ENCODE assay signal across 1 fruit fly cellular context in genomic region chr3R:25292864-25293284, dm6.
TF ChIP-seq lines count a peak whose summit lies in the region.

Gene CG31098, minus strand, starts transcription at chr3R:25292977.

TF ChIP-seq in whole organism, embryonic, 481 proteins besides CTCF, POLR2A, EP300 and RAD21 (continued from another document and continues in another):
- no peak for TF ChIP-seq CG31441 (GFP tag; IDR thresholded peaks at IDR 0.05; lab: Robert Waterston, UW)
- peak; percentile 81; the same call in 2 of the 4 replicates for TF ChIP-seq chinmo (GFP tag; IDR thresholded peaks at IDR 0.05; lab: Robert Waterston, UW; ENCODE audit: partially characterized antibody)
- peak; percentile 0 for TF ChIP-seq CG15601 (tag; optimal IDR thresholded peaks at IDR 0.05; lab: Kevin White, UChicago)
- TF ChIP-seq rib (GFP tag; IDR thresholded peaks at IDR 0.05; lab: Robert Waterston, UW), result no peak
- peak; percentile 11 for TF ChIP-seq CG10147 (GFP tag; optimal IDR thresholded peaks at IDR 0.05; lab: Kevin White, UChicago)
- TF ChIP-seq CG7839 (tag; optimal IDR thresholded peaks at IDR 0.05; lab: Kevin White, UChicago), result no peak
- TF ChIP-seq wor (GFP tag; IDR thresholded peaks at IDR 0.05; lab: Robert Waterston, UW), result no peak
- TF ChIP-seq bigmax (GFP tag; optimal IDR thresholded peaks at IDR 0.05; lab: Kevin White, UChicago), result no peak
- no peak for TF ChIP-seq ems (GFP tag; optimal IDR thresholded peaks at IDR 0.05; lab: Kevin White, UChicago)
- no peak for TF ChIP-seq CG31224 (GFP tag; IDR thresholded peaks at IDR 0.05; lab: Robert Waterston, UW)
- no peak for TF ChIP-seq fru (optimal IDR thresholded peaks at IDR 0.05; lab: Kevin White, UChicago)
- TF ChIP-seq Bteb2 (GFP tag; optimal IDR thresholded peaks at IDR 0.05; lab: Kevin White, UChicago), result no peak
- no peak for TF ChIP-seq Dek (tag; optimal IDR thresholded peaks at IDR 0.05; lab: Kevin White, UChicago)
- TF ChIP-seq vvl (GFP tag; IDR thresholded peaks at IDR 0.05; lab: Robert Waterston, UW), result no peak
- peak; percentile 49; the same call in 1 of the 3 replicates for TF ChIP-seq CG34224 (GFP tag; IDR thresholded peaks at IDR 0.05; lab: Robert Waterston, UW; ENCODE audit: partially characterized antibody)
- TF ChIP-seq en (GFP tag; optimal IDR thresholded peaks at IDR 0.05; lab: Kevin White, UChicago), result no peak
- TF ChIP-seq amos (GFP tag; IDR thresholded peaks at IDR 0.05; lab: Robert Waterston, UW; ENCODE audit: partially characterized antibody), result no peak; the same call in 1 of the 2 replicates
- TF ChIP-seq H2.0 (GFP tag; IDR thresholded peaks at IDR 0.05; lab: Robert Waterston, UW), result no peak
- no peak for TF ChIP-seq ERR (GFP tag; optimal IDR thresholded peaks at IDR 0.05; lab: Kevin White, UChicago)
- TF ChIP-seq Bdp1 (GFP tag; optimal IDR thresholded peaks at IDR 0.05; lab: Kevin White, UChicago), result no peak
- TF ChIP-seq pita (GFP tag; optimal IDR thresholded peaks at IDR 0.05; lab: Kevin White, UChicago), result no peak
- peak; percentile 49 for TF ChIP-seq exex (tag; optimal IDR thresholded peaks at IDR 0.05; lab: Kevin White, UChicago)
- TF ChIP-seq ro (GFP tag; IDR thresholded peaks at IDR 0.05; lab: Robert Waterston, UW), result no peak
- no peak for TF ChIP-seq CG32772 (GFP tag; IDR thresholded peaks at IDR 0.05; lab: Robert Waterston, UW)
- peak; percentile 50 for TF ChIP-seq CG15269 (tag; optimal IDR thresholded peaks at IDR 0.05; lab: Kevin White, UChicago)
- TF ChIP-seq ham (GFP tag; IDR thresholded peaks at IDR 0.05; lab: Robert Waterston, UW), result no peak
- TF ChIP-seq CG11085 (GFP tag; IDR thresholded peaks at IDR 0.05; lab: Robert Waterston, UW), result no peak
- no peak for TF ChIP-seq CG12744 (GFP tag; optimal IDR thresholded peaks at IDR 0.05; lab: Kevin White, UChicago)
- TF ChIP-seq CG17568 (GFP tag; optimal IDR thresholded peaks at IDR 0.05; lab: Kevin White, UChicago), result peak; percentile 63
- no peak for TF ChIP-seq ash1 (GFP tag; optimal IDR thresholded peaks at IDR 0.05; lab: Kevin White, UChicago)
- TF ChIP-seq jing (GFP tag; optimal IDR thresholded peaks at IDR 0.05; lab: Kevin White, UChicago), result no peak
- peak; percentile 33 for TF ChIP-seq MTF-1 (GFP tag; optimal IDR thresholded peaks at IDR 0.05; lab: Kevin White, UChicago; ENCODE audit: borderline replicate concordance)
- no peak for TF ChIP-seq CG10654 (GFP tag; optimal IDR thresholded peaks at IDR 0.05; lab: Kevin White, UChicago)
- no peak for TF ChIP-seq CG18476 (GFP tag; optimal IDR thresholded peaks at IDR 0.05; lab: Kevin White, UChicago)
- TF ChIP-seq sens (GFP tag; lab: Kevin White, UChicago), result peak; percentile 20
- TF ChIP-seq kni (GFP tag; optimal IDR thresholded peaks at IDR 0.05; lab: Kevin White, UChicago), result no peak
- TF ChIP-seq Ets65A (GFP tag; lab: Kevin White, UChicago), result no peak
- no peak for TF ChIP-seq Fer2 (tag; optimal IDR thresholded peaks at IDR 0.05; lab: Kevin White, UChicago)
- TF ChIP-seq dysf (GFP tag; IDR thresholded peaks at IDR 0.05; lab: Robert Waterston, UW), result no peak
- TF ChIP-seq Tbp (GFP tag; optimal IDR thresholded peaks at IDR 0.05; lab: Kevin White, UChicago), result no peak
- peak; percentile 54 for TF ChIP-seq CG2678 (tag; optimal IDR thresholded peaks at IDR 0.05; lab: Kevin White, UChicago)
- TF ChIP-seq CG11723 (GFP tag; optimal IDR thresholded peaks at IDR 0.05; lab: Kevin White, UChicago), result no peak
- TF ChIP-seq sug (tag; optimal IDR thresholded peaks at IDR 0.05; lab: Kevin White, UChicago), result peak; percentile 90
- TF ChIP-seq Hmr (GFP tag; optimal IDR thresholded peaks at IDR 0.05; lab: Kevin White, UChicago), result peak; percentile 35
- no peak for TF ChIP-seq CG6683 (GFP tag; optimal IDR thresholded peaks at IDR 0.05; lab: Kevin White, UChicago)
- TF ChIP-seq danr (GFP tag; IDR thresholded peaks at IDR 0.05; lab: Robert Waterston, UW), result no peak
- TF ChIP-seq chif (GFP tag; optimal IDR thresholded peaks at IDR 0.05; lab: Kevin White, UChicago), result no peak
- TF ChIP-seq CG3281 (GFP tag; optimal IDR thresholded peaks at IDR 0.05; lab: Kevin White, UChicago), result peak; percentile 53
- TF ChIP-seq CG3995 (GFP tag; optimal IDR thresholded peaks at IDR 0.05; lab: Kevin White, UChicago), result peak; percentile 72
- no peak for TF ChIP-seq tll (GFP tag; optimal IDR thresholded peaks at IDR 0.05; lab: Kevin White, UChicago)
- no peak for TF ChIP-seq Scr (GFP tag; IDR thresholded peaks at IDR 0.05; lab: Robert Waterston, UW; ENCODE audit: partially characterized antibody)
- TF ChIP-seq CG3163 (GFP tag; optimal IDR thresholded peaks at IDR 0.05; lab: Kevin White, UChicago), result no peak
- no peak for TF ChIP-seq dmrt11E (tag; optimal IDR thresholded peaks at IDR 0.05; lab: Kevin White, UChicago)
- no peak for TF ChIP-seq CG5180 (GFP tag; optimal IDR thresholded peaks at IDR 0.05; lab: Kevin White, UChicago)
- no peak for TF ChIP-seq mld (GFP tag; IDR thresholded peaks at IDR 0.05; lab: Robert Waterston, UW; ENCODE audit: partially characterized antibody)
- no peak for TF ChIP-seq hb (GFP tag; IDR thresholded peaks at IDR 0.05; lab: Robert Waterston, UW; ENCODE audit: partially characterized antibody)
- no peak for TF ChIP-seq CG9437 (GFP tag; optimal IDR thresholded peaks at IDR 0.05; lab: Kevin White, UChicago)
- peak; percentile 39 for TF ChIP-seq CG12769 (tag; optimal IDR thresholded peaks at IDR 0.05; lab: Kevin White, UChicago)
- no peak for TF ChIP-seq her (GFP tag; optimal IDR thresholded peaks at IDR 0.05; lab: Kevin White, UChicago)
- peak; percentile 58 for TF ChIP-seq CG15514 (GFP tag; optimal IDR thresholded peaks at IDR 0.05; lab: Kevin White, UChicago)
- peak; percentile 40 for TF ChIP-seq wek (GFP tag; optimal IDR thresholded peaks at IDR 0.05; lab: Kevin White, UChicago)
- TF ChIP-seq CG7987 (GFP tag; optimal IDR thresholded peaks at IDR 0.05; lab: Kevin White, UChicago), result no peak
- TF ChIP-seq CG6654 (GFP tag; optimal IDR thresholded peaks at IDR 0.05; lab: Kevin White, UChicago), result no peak
- TF ChIP-seq CG9609 (GFP tag; optimal IDR thresholded peaks at IDR 0.05; lab: Kevin White, UChicago), result no peak
- no peak for TF ChIP-seq Xbp1 (GFP tag; optimal IDR thresholded peaks at IDR 0.05; lab: Kevin White, UChicago)
- no peak for TF ChIP-seq Antp (GFP tag; optimal IDR thresholded peaks at IDR 0.05; lab: Kevin White, UChicago)
- no peak for TF ChIP-seq CkIIα-i1 (GFP tag; IDR thresholded peaks at IDR 0.05; lab: Robert Waterston, UW)
- no peak for TF ChIP-seq E2f2 (GFP tag; IDR thresholded peaks at IDR 0.05; lab: Robert Waterston, UW)
- TF ChIP-seq nerfin-1 (tag; optimal IDR thresholded peaks at IDR 0.05; lab: Kevin White, UChicago), result no peak
- no peak for TF ChIP-seq CoRest (tag; optimal IDR thresholded peaks at IDR 0.05; lab: Kevin White, UChicago)
- TF ChIP-seq bab2 (GFP tag; optimal IDR thresholded peaks at IDR 0.05; lab: Kevin White, UChicago), result no peak
- no peak for TF ChIP-seq CG12659 (GFP tag; optimal IDR thresholded peaks at IDR 0.05; lab: Kevin White, UChicago)
- TF ChIP-seq NFAT (GFP tag; IDR thresholded peaks at IDR 0.05; lab: Robert Waterston, UW), result no peak
- no peak for TF ChIP-seq gro (GFP tag; optimal IDR thresholded peaks at IDR 0.05; lab: Kevin White, UChicago)
- TF ChIP-seq CG10431 (GFP tag; optimal IDR thresholded peaks at IDR 0.05; lab: Kevin White, UChicago), result peak; percentile 26
- no peak for TF ChIP-seq trh (GFP tag; optimal IDR thresholded peaks at IDR 0.05; lab: Kevin White, UChicago)
- no peak for TF ChIP-seq Dp (GFP tag; optimal IDR thresholded peaks at IDR 0.05; lab: Kevin White, UChicago)
- TF ChIP-seq abd-A (tag; optimal IDR thresholded peaks at IDR 0.05; lab: Kevin White, UChicago), result no peak
- TF ChIP-seq stwl (tag; optimal IDR thresholded peaks at IDR 0.05; lab: Kevin White, UChicago), result no peak
- TF ChIP-seq pan (optimal IDR thresholded peaks at IDR 0.05; lab: Kevin White, UChicago), result no peak
- no peak for TF ChIP-seq pan (GFP tag; optimal IDR thresholded peaks at IDR 0.05 in 1 of 2, IDR thresholded peaks at IDR 0.05 in 1 of 2)
- TF ChIP-seq pros (GFP tag; optimal IDR thresholded peaks at IDR 0.05; lab: Kevin White, UChicago), result no peak
- no peak for TF ChIP-seq fu2 (GFP tag; optimal IDR thresholded peaks at IDR 0.05; lab: Kevin White, UChicago)
- no peak for TF ChIP-seq CG4854 (GFP tag; optimal IDR thresholded peaks at IDR 0.05; lab: Kevin White, UChicago)
- TF ChIP-seq CG5953 (GFP tag; IDR thresholded peaks at IDR 0.05; lab: Robert Waterston, UW), result no peak
- TF ChIP-seq CG4617 (GFP tag; optimal IDR thresholded peaks at IDR 0.05; lab: Kevin White, UChicago; ENCODE audit: borderline replicate concordance), result no peak
- TF ChIP-seq CG3065 (GFP tag; optimal IDR thresholded peaks at IDR 0.05; lab: Kevin White, UChicago), result no peak
- no peak for TF ChIP-seq Stat92E (GFP tag; optimal IDR thresholded peaks at IDR 0.05; lab: Kevin White, UChicago)
- no peak for TF ChIP-seq fd102C (GFP tag; optimal IDR thresholded peaks at IDR 0.05; lab: Kevin White, UChicago)
- TF ChIP-seq CG9817 (tag; optimal IDR thresholded peaks at IDR 0.05; lab: Kevin White, UChicago), result no peak
- TF ChIP-seq stc (GFP tag; IDR thresholded peaks at IDR 0.05; lab: Robert Waterston, UW), result no peak
- no peak for TF ChIP-seq CG14050 (GFP tag; IDR thresholded peaks at IDR 0.05; lab: Robert Waterston, UW)
- TF ChIP-seq insv (GFP tag; optimal IDR thresholded peaks at IDR 0.05; lab: Kevin White, UChicago), result no peak
- TF ChIP-seq Atf3 (GFP tag; optimal IDR thresholded peaks at IDR 0.05; lab: Kevin White, UChicago), result no peak
- TF ChIP-seq TFAM (GFP tag; optimal IDR thresholded peaks at IDR 0.05; lab: Kevin White, UChicago), result no peak
- no peak for TF ChIP-seq CG15073 (GFP tag; optimal IDR thresholded peaks at IDR 0.05; lab: Kevin White, UChicago)
- no peak for TF ChIP-seq Usf (GFP tag; optimal IDR thresholded peaks at IDR 0.05; lab: Kevin White, UChicago)
- no peak for TF ChIP-seq CG17802 (tag; optimal IDR thresholded peaks at IDR 0.05; lab: Kevin White, UChicago)
- TF ChIP-seq scrt (GFP tag; optimal IDR thresholded peaks at IDR 0.05; lab: Kevin White, UChicago), result peak; percentile 30
- no peak for TF ChIP-seq sens-2 (GFP tag; IDR thresholded peaks at IDR 0.05; lab: Robert Waterston, UW)
- no peak for TF ChIP-seq cas (GFP tag; IDR thresholded peaks at IDR 0.05; lab: Robert Waterston, UW)
- no peak for TF ChIP-seq kay (GFP tag; optimal IDR thresholded peaks at IDR 0.05; lab: Kevin White, UChicago)
- no peak for TF ChIP-seq CG18011 (GFP tag; optimal IDR thresholded peaks at IDR 0.05; lab: Kevin White, UChicago)
- TF ChIP-seq Fer1 (GFP tag; optimal IDR thresholded peaks at IDR 0.05; lab: Kevin White, UChicago), result peak; percentile 72
- no peak for TF ChIP-seq zf30C (GFP tag; optimal IDR thresholded peaks at IDR 0.05; lab: Kevin White, UChicago)
- no peak for TF ChIP-seq hkb (optimal IDR thresholded peaks at IDR 0.05; lab: Kevin White, UChicago)
- no peak; the same call in none of the 2 replicates for TF ChIP-seq hkb (GFP tag; IDR thresholded peaks at IDR 0.05; lab: Robert Waterston, UW)
- peak in 1 of 2 experiments; percentile 39 for TF ChIP-seq Pdp1 (GFP tag; optimal IDR thresholded peaks at IDR 0.05; lab: Kevin White, UChicago)
- TF ChIP-seq Myb (GFP tag; optimal IDR thresholded peaks at IDR 0.05; lab: Kevin White, UChicago), result no peak
- no peak; the same call in 1 of the 2 replicates for TF ChIP-seq Atf6 (GFP tag; IDR thresholded peaks at IDR 0.05; lab: Robert Waterston, UW)
- no peak for TF ChIP-seq Kr (GFP tag; optimal IDR thresholded peaks at IDR 0.05; lab: Kevin White, UChicago)
- peak; percentile 53 for TF ChIP-seq CrebB (tag; optimal IDR thresholded peaks at IDR 0.05; lab: Kevin White, UChicago)
- TF ChIP-seq CG7745 (tag; optimal IDR thresholded peaks at IDR 0.05; lab: Kevin White, UChicago), result no peak
- peak; percentile 35 for TF ChIP-seq CG12299 (tag; optimal IDR thresholded peaks at IDR 0.05; lab: Kevin White, UChicago)
- no peak for TF ChIP-seq jumu (GFP tag; optimal IDR thresholded peaks at IDR 0.05; lab: Kevin White, UChicago)
- TF ChIP-seq CG4328 (GFP tag; optimal IDR thresholded peaks at IDR 0.05; lab: Kevin White, UChicago), result no peak
- peak; percentile 47 for TF ChIP-seq pfk (GFP tag; optimal IDR thresholded peaks at IDR 0.05; lab: Kevin White, UChicago)
- no peak for TF ChIP-seq CG11398 (GFP tag; optimal IDR thresholded peaks at IDR 0.05; lab: Kevin White, UChicago)
- TF ChIP-seq Dbx (GFP tag; IDR thresholded peaks at IDR 0.05; lab: Robert Waterston, UW), result no peak
- no peak for TF ChIP-seq nerfin-2 (GFP tag; IDR thresholded peaks at IDR 0.05; lab: Robert Waterston, UW; ENCODE audit: partially characterized antibody)
- no peak for TF ChIP-seq Mrtf (GFP tag; IDR thresholded peaks at IDR 0.05; lab: Robert Waterston, UW)
- TF ChIP-seq CG7357 (GFP tag; IDR thresholded peaks at IDR 0.05; lab: Robert Waterston, UW), result no peak
- no peak for TF ChIP-seq vfl (GFP tag; optimal IDR thresholded peaks at IDR 0.05; lab: Kevin White, UChicago)
- peak; percentile 63; the same call in 1 of the 2 replicates for TF ChIP-seq CG13287 (GFP tag; IDR thresholded peaks at IDR 0.05; lab: Robert Waterston, UW; ENCODE audit: partially characterized antibody)
- TF ChIP-seq CG4820 (GFP tag; optimal IDR thresholded peaks at IDR 0.05; lab: Kevin White, UChicago), result no peak
- no peak for TF ChIP-seq zfh2 (GFP tag; optimal IDR thresholded peaks at IDR 0.05; lab: Kevin White, UChicago)
- no peak for TF ChIP-seq tio (GFP tag; optimal IDR thresholded peaks at IDR 0.05; lab: Kevin White, UChicago)
- no peak for TF ChIP-seq CG17612 (GFP tag; IDR thresholded peaks at IDR 0.05; lab: Robert Waterston, UW)
- TF ChIP-seq CG1024 (GFP tag; IDR thresholded peaks at IDR 0.05; lab: Robert Waterston, UW), result no peak
- TF ChIP-seq lab (GFP tag; optimal IDR thresholded peaks at IDR 0.05; lab: Kevin White, UChicago), result peak; percentile 48
- TF ChIP-seq Nf-YC (tag; optimal IDR thresholded peaks at IDR 0.05; lab: Kevin White, UChicago), result no peak
- no peak for TF ChIP-seq nau (GFP tag; optimal IDR thresholded peaks at IDR 0.05; lab: Kevin White, UChicago)
- TF ChIP-seq BEAF-32 (GFP tag; optimal IDR thresholded peaks at IDR 0.05; lab: Kevin White, UChicago), result no peak
- TF ChIP-seq D19A (tag; optimal IDR thresholded peaks at IDR 0.05; lab: Kevin White, UChicago), result no peak
- TF ChIP-seq B-H2 (GFP tag; optimal IDR thresholded peaks at IDR 0.05; lab: Kevin White, UChicago), result peak; percentile 61
- TF ChIP-seq CG34422 (GFP tag; IDR thresholded peaks at IDR 0.05; lab: Robert Waterston, UW), result no peak; the same call in 2 of the 3 replicates
- no peak for TF ChIP-seq Elba2 (GFP tag; optimal IDR thresholded peaks at IDR 0.05; lab: Kevin White, UChicago)
- TF ChIP-seq onecut (GFP tag; IDR thresholded peaks at IDR 0.05; lab: Robert Waterston, UW), result no peak
